Fruit fly (Drosophila melanogaster) whole organism: Measurements from ENCODE around the gene Zip89B.

ENCODE experiments used
- Dll ChIP-seq: fragments of >200 bp; optimal IDR thresholded peaks from 2 replicates; lab custom pipeline; 2017
- EcR ChIP-seq, 2 experiments: fragments of >200 bp; optimal IDR thresholded peaks; 2 replicates each; lab custom pipeline; 2017; ENCODE audit warnings: missing biosample characterization in 2 of 2, missing genetic modification characterization in 2 of 2, missing genetic modification reagents in 2 of 2
- pan ChIP-seq: fragments of >200 bp; optimal IDR thresholded peaks from 2 replicates; lab custom pipeline; 2017
- usp ChIP-seq: fragments of >200 bp; optimal IDR thresholded peaks from 2 replicates; lab custom pipeline; 2017; ENCODE audit warnings: missing biosample characterization, missing genetic modification characterization, mixed read lengths

dm6 chr3R:16260385-16261169, 45.0 kb upstream of the Zip89B start:
- no peak for TF ChIP-seq usp (GFP tag; lab: Kevin White, UChicago)
- no peak for TF ChIP-seq Dll (lab: Kevin White, UChicago)
- TF ChIP-seq EcR (GFP tag; optimal IDR thresholded peaks at IDR 0.05; lab: Kevin White, UChicago), result no peak
- TF ChIP-seq pan (lab: Kevin White, UChicago), result no peak
